Fruit fly (Drosophila melanogaster): ENCODE measurements around the gene Gba1a.

The Gba1a gene

DNA sequence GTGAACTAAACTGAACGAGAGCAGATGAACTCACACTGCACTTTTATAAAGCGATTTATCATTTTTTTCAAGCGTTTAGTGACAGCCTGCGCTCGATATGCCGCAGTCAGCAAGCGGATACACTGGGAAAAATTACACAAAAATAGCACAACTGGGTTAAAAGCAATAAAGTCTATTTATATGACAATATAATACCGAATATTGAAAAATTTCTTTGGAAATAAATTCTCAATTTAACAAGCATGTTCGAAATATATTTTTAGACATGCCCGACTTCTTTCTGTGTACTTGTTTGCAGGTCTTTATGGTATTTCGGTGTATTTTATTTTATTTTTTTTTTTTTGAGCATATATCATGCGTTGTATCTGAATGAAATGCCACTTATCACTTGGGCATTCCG lies 13.5 kb downstream of the Gba1a start (continued):
- TF ChIP-seq CG12659 (GFP tag; optimal IDR thresholded peaks at IDR 0.05) (peak; percentile 38), gsb (GFP tag; IDR thresholded peaks at IDR 0.05) (no peak), CG6254 (GFP tag; optimal IDR thresholded peaks at IDR 0.05) (peak; percentile 46), aop (GFP tag; IDR thresholded peaks at IDR 0.05) (0 out of 2 replicates have a peak, but pooled peaks have one; percentile 13), Six4 (GFP tag; optimal IDR thresholded peaks at IDR 0.05) (peak; percentile 40), Dad (GFP tag; optimal IDR thresholded peaks at IDR 0.05) (peak; percentile 51), Ets65A (GFP tag) (peak; percentile 94), salm (tag; optimal IDR thresholded peaks at IDR 0.05) (peak; percentile 56), NfI (GFP tag; optimal IDR thresholded peaks at IDR 0.05) (peak; percentile 45), CG33557 (GFP tag; optimal IDR thresholded peaks at IDR 0.05) (peak; percentile 33), gem (tag; optimal IDR thresholded peaks at IDR 0.05) (peak; percentile 84), dmrt99B (tag; optimal IDR thresholded peaks at IDR 0.05) (peak; percentile 81), CG10431 (GFP tag; optimal IDR thresholded peaks at IDR 0.05) (no peak), lmd (GFP tag; IDR thresholded peaks at IDR 0.05) (0 out of 2 replicates have a peak, but pooled peaks have one; percentile 13), CG16815 (GFP tag; optimal IDR thresholded peaks at IDR 0.05) (peak; percentile 47), CG18262 (tag; optimal IDR thresholded peaks at IDR 0.05) (peak; percentile 35), CG13296 (GFP tag; optimal IDR thresholded peaks at IDR 0.05) (peak; percentile 11), ERR (GFP tag; optimal IDR thresholded peaks at IDR 0.05) (no peak), HLH3B (GFP tag; IDR thresholded peaks at IDR 0.05) (peak; percentile 9; the same call in 1 of the 2 replicates), CG18476 (GFP tag; optimal IDR thresholded peaks at IDR 0.05) (peak; percentile 34), so (GFP tag; IDR thresholded peaks at IDR 0.05) (peak; percentile 80; the same call in 2 of the 3 replicates), CG10462 (GFP tag; optimal IDR thresholded peaks at IDR 0.05) (peak; percentile 50), mam (GFP tag; optimal IDR thresholded peaks at IDR 0.05) (peak; percentile 20), fu2 (GFP tag; optimal IDR thresholded peaks at IDR 0.05) (peak; percentile 7), CG2129 (GFP tag; IDR thresholded peaks at IDR 0.05; ENCODE audit: partially characterized antibody) (no peak), ATbp (GFP tag; optimal IDR thresholded peaks at IDR 0.05) (peak; percentile 59), CG12391 (tag; optimal IDR thresholded peaks at IDR 0.05) (peak; percentile 75), pan (optimal IDR thresholded peaks at IDR 0.05) (no peak), pan (GFP tag; optimal IDR thresholded peaks at IDR 0.05 in 1 of 2, IDR thresholded peaks at IDR 0.05 in 1 of 2) (peak in 1 of 2 experiments; percentile 64), CG34224 (GFP tag; IDR thresholded peaks at IDR 0.05; ENCODE audit: partially characterized antibody) (no peak), CG18619 (GFP tag; optimal IDR thresholded peaks at IDR 0.05) (peak; percentile 41), seq (GFP tag; IDR thresholded peaks at IDR 0.05) (0 out of 2 replicates have a peak, but pooled peaks have one; percentile 48), gsb-n (tag; optimal IDR thresholded peaks at IDR 0.05) (peak; percentile 69), CG16863 (GFP tag; optimal IDR thresholded peaks at IDR 0.05) (peak; percentile 43), CG15601 (tag; optimal IDR thresholded peaks at IDR 0.05) (peak; percentile 48), CG14965 (GFP tag; optimal IDR thresholded peaks at IDR 0.05; ENCODE audit: borderline replicate concordance) (no peak), sc (optimal IDR thresholded peaks at IDR 0.05) (no peak), sc (GFP tag; optimal IDR thresholded peaks at IDR 0.05) (peak; percentile 56), CG2889 (GFP tag; IDR thresholded peaks at IDR 0.05) (peak; percentile 59; the same call in 1 of the 3 replicates), CG13123 (GFP tag; optimal IDR thresholded peaks at IDR 0.05) (peak; percentile 34), maf-S (GFP tag; optimal IDR thresholded peaks at IDR 0.05) (peak; percentile 45), pnt (GFP tag; optimal IDR thresholded peaks at IDR 0.05) (peak; percentile 34), yki (optimal IDR thresholded peaks at IDR 0.05) (no peak), CG43689 (GFP tag; IDR thresholded peaks at IDR 0.05) (peak; percentile 27; the same call in 1 of the 2 replicates), CG6683 (GFP tag; optimal IDR thresholded peaks at IDR 0.05) (no peak), CG32767 (GFP tag; IDR thresholded peaks at IDR 0.05) (0 out of 2 replicates have a peak, but pooled peaks have one; percentile 26), CG9727 (GFP tag; optimal IDR thresholded peaks at IDR 0.05) (peak; percentile 64), repo (GFP tag; optimal IDR thresholded peaks at IDR 0.05) (no peak), CG10979 (tag; optimal IDR thresholded peaks at IDR 0.05) (peak; percentile 67), CG10543 (GFP tag; optimal IDR thresholded peaks at IDR 0.05) (no peak), ems (GFP tag; optimal IDR thresholded peaks at IDR 0.05) (no peak)
